Worm (Caenorhabditis elegans) whole organism, L4 larva: ENCODE measurements around the gene T14B1.1.

Experiments
- D1046.2 ChIP-seq: fragments of 200-800 bp; sonication (Bioruptor generic); IDR thresholded peaks from 2 replicates; pipeline ENCODE4 v1.3.6; 2022; ENCODE audit warnings: missing genetic modification characterization, missing compliant biosample characterization
- F10B5.3 ChIP-seq: sonication (generic microtip); optimal IDR thresholded peaks from 2 replicates; lab custom pipeline; 2016; ENCODE audit warnings: mild to moderate bottlenecking, missing genetic modification characterization, missing compliant biosample characterization
- F26F4.8 ChIP-seq: fragments of 200-800 bp; sonication (Bioruptor generic); conservative IDR thresholded peaks from 2 replicates; pipeline ENCODE4 v1.3.6; 2022; ENCODE audit warnings: missing genetic modification characterization, missing compliant biosample characterization
- F37D6.2 ChIP-seq: sonication (generic microtip); optimal IDR thresholded peaks from 2 replicates; lab custom pipeline; 2016; ENCODE audit warnings: mild to moderate bottlenecking, missing genetic modification characterization, missing compliant biosample characterization
- F49E8.2 ChIP-seq: sonication (generic microtip); optimal IDR thresholded peaks from 2 replicates; lab custom pipeline; 2016; ENCODE audit warnings: missing compliant biosample characterization, mild to moderate bottlenecking, missing genetic modification characterization, borderline replicate concordance
- T20F7.1 ChIP-seq: fragments of 200-800 bp; sonication (Bioruptor generic); optimal IDR thresholded peaks from 2 replicates; lab custom pipeline; 2018; ENCODE audit warnings: mild to moderate bottlenecking, missing genetic modification characterization, missing compliant biosample characterization
- T26A8.4 ChIP-seq: fragments of 200-800 bp; sonication (Bioruptor generic); IDR thresholded peaks from 2 replicates; pipeline ENCODE4 v1.3.6; 2022; ENCODE audit warnings: missing genetic modification characterization, missing compliant biosample characterization
- Y105C5A.15 ChIP-seq: fragments of 200-800 bp; sonication (Bioruptor generic); IDR thresholded peaks from 2 replicates; pipeline ENCODE4 v1.3.6; 2022; ENCODE audit warnings: missing genetic modification characterization, missing compliant biosample characterization
- Y48G9A.11 ChIP-seq: fragments of 200-800 bp; sonication (Bioruptor generic); IDR thresholded peaks from 2 replicates; pipeline ENCODE4 v1.3.6; 2022; ENCODE audit warnings: missing genetic modification reagents, missing genetic modification characterization, missing compliant biosample characterization
- ZK337.2 ChIP-seq: fragments of 200-800 bp; sonication (Bioruptor generic); IDR thresholded peaks from 2 replicates; pipeline ENCODE4 v1.3.6; 2022; ENCODE audit warnings: missing genetic modification reagents, missing genetic modification characterization, missing compliant biosample characterization
- ZK546.5 ChIP-seq, 2 experiments: sonication (generic microtip); optimal IDR thresholded peaks; 2 replicates each; lab custom pipeline; 2017; ENCODE audit warnings: missing biosample characterization in 2 of 2, missing genetic modification characterization in 2 of 2
- ceh-20 ChIP-seq: fragments of 200-800 bp; sonication (Bioruptor generic); IDR thresholded peaks from 2 replicates; pipeline ENCODE4 v1.3.6; 2022; ENCODE audit warnings: missing genetic modification reagents, missing genetic modification characterization, missing compliant biosample characterization
- ceh-28 ChIP-seq: fragments of 150-350 bp; optimal IDR thresholded peaks from 2 replicates; lab custom pipeline; 2014; ENCODE audit warnings: missing biosample characterization, missing genetic modification reagents, missing genetic modification characterization
- ceh-82 ChIP-seq: sonication (generic microtip); optimal IDR thresholded peaks from 2 replicates; lab custom pipeline; 2017; ENCODE audit warnings: missing biosample characterization, missing genetic modification characterization
- cey-2 ChIP-seq: sonication (generic microtip); optimal IDR thresholded peaks from 3 replicates; lab custom pipeline; 2017; ENCODE audit warnings: missing genetic modification characterization, mild to moderate bottlenecking, missing compliant biosample characterization, antibody characterized with exemption, borderline replicate concordance; ENCODE audit not compliant: insufficient read depth
- ctbp-1 ChIP-seq: fragments of 200-800 bp; sonication (Bioruptor generic); IDR thresholded peaks from 2 replicates; pipeline ENCODE4 v1.3.6; 2022; ENCODE audit warnings: missing genetic modification reagents, missing genetic modification characterization, missing compliant biosample characterization
- daf-16 ChIP-seq, 3 experiments: sonication (generic microtip); optimal IDR thresholded peaks; 2 replicates each; lab custom pipeline; 2016 to 2017; ENCODE audit warnings: missing genetic modification characterization in 3 of 3, missing genetic modification reagents in 3 of 3, mild to moderate bottlenecking in 2 of 3, missing compliant biosample characterization in 2 of 3, missing biosample characterization in 1 of 3, moderate library complexity in 1 of 3
- daf-8 ChIP-seq: fragments of 200-800 bp; sonication (Bioruptor generic); IDR thresholded peaks from 2 replicates; pipeline ENCODE4 v1.3.6; 2022; ENCODE audit warnings: missing genetic modification characterization, missing compliant biosample characterization
- dmd-6 ChIP-seq: fragments of 200-800 bp; sonication (Bioruptor generic); IDR thresholded peaks from 2 replicates; pipeline ENCODE4 v1.3.6; 2022; ENCODE audit warnings: missing genetic modification reagents, missing genetic modification characterization, missing compliant biosample characterization
- dmd-9 ChIP-seq: fragments of 200-800 bp; sonication (Bioruptor generic); IDR thresholded peaks from 2 replicates; pipeline ENCODE4 v1.3.6; 2022; ENCODE audit warnings: missing genetic modification reagents, missing genetic modification characterization, missing compliant biosample characterization
- duxl-1 ChIP-seq: sonication (generic microtip); optimal IDR thresholded peaks from 2 replicates; lab custom pipeline; 2016; ENCODE audit warnings: mild to moderate bottlenecking, missing genetic modification characterization, moderate library complexity, missing compliant biosample characterization; ENCODE audit not compliant: poor library complexity
- dve-1 ChIP-seq: sonication (generic microtip); optimal IDR thresholded peaks from 2 replicates; lab custom pipeline; 2017; ENCODE audit warnings: antibody characterized with exemption, mild to moderate bottlenecking, missing genetic modification characterization, missing compliant biosample characterization; ENCODE audit not compliant: insufficient read depth
- egl-27 ChIP-seq: sonication (generic microtip); optimal IDR thresholded peaks from 3 replicates; lab custom pipeline; 2017; ENCODE audit warnings: missing biosample characterization, missing genetic modification reagents, missing genetic modification characterization
- fkh-10 ChIP-seq: fragments of 150-350 bp; optimal IDR thresholded peaks from 2 replicates; lab custom pipeline; 2014; ENCODE audit warnings: missing biosample characterization, missing genetic modification reagents, missing genetic modification characterization
- gei-8 ChIP-seq: fragments of 200-800 bp; sonication (Bioruptor generic); optimal IDR thresholded peaks from 2 replicates; lab custom pipeline; 2018; ENCODE audit warnings: mild to moderate bottlenecking, missing genetic modification characterization, missing compliant biosample characterization
- hif-1 ChIP-seq, 2 experiments: sonication (generic microtip); optimal IDR thresholded peaks; 2 replicates each; lab custom pipeline; 2016 to 2017; ENCODE audit warnings: missing compliant biosample characterization in 2 of 2, missing genetic modification characterization in 2 of 2, missing genetic modification reagents in 2 of 2, missing genotype in 2 of 2, mild to moderate bottlenecking in 1 of 2
- hlh-11 ChIP-seq: fragments of 200-800 bp; sonication (Bioruptor generic); optimal IDR thresholded peaks from 2 replicates; lab custom pipeline; 2018; ENCODE audit warnings: mild to moderate bottlenecking, missing genetic modification characterization, missing compliant biosample characterization
- jun-1 ChIP-seq: fragments of 150-350 bp; optimal IDR thresholded peaks from 2 replicates; lab custom pipeline; 2014; ENCODE audit warnings: missing biosample characterization, missing genetic modification reagents, missing genetic modification characterization
- lin-1 ChIP-seq: fragments of 200-800 bp; sonication (Bioruptor generic); IDR thresholded peaks from 2 replicates; pipeline ENCODE4 v1.3.6; 2022; ENCODE audit warnings: missing genetic modification reagents, missing genetic modification characterization, missing compliant biosample characterization
- lin-29 ChIP-seq: fragments of 200-800 bp; sonication (Bioruptor generic); IDR thresholded peaks from 2 replicates; pipeline ENCODE4 v1.3.6; 2022; ENCODE audit warnings: missing genetic modification reagents, missing genetic modification characterization, missing compliant biosample characterization
- madf-9 ChIP-seq: fragments of 200-800 bp; sonication (Bioruptor generic); conservative IDR thresholded peaks from 2 replicates; pipeline ENCODE4 v1.3.6; 2022; ENCODE audit warnings: missing genetic modification reagents, missing genetic modification characterization, missing compliant biosample characterization
- mdt-29 ChIP-seq: fragments of 200-800 bp; sonication (Bioruptor generic); IDR thresholded peaks from 2 replicates; pipeline ENCODE4 v1.3.6; 2022; ENCODE audit warnings: missing genetic modification reagents, missing genetic modification characterization, missing compliant biosample characterization
- mep-1 ChIP-seq: fragments of 150-350 bp; sonication (generic microtip); optimal IDR thresholded peaks from 3 replicates; lab custom pipeline; 2014; ENCODE audit warnings: missing biosample characterization, missing genetic modification characterization
- nhr-102 ChIP-seq: sonication (generic microtip); optimal IDR thresholded peaks from 2 replicates; lab custom pipeline; 2016; ENCODE audit warnings: mild to moderate bottlenecking, missing genetic modification characterization, moderate library complexity, missing compliant biosample characterization
- nhr-11 ChIP-seq: fragments of 150-350 bp; optimal IDR thresholded peaks from 2 replicates; lab custom pipeline; 2014; ENCODE audit warnings: missing biosample characterization, missing genetic modification characterization
- nhr-28 ChIP-seq: fragments of 150-350 bp; optimal IDR thresholded peaks from 2 replicates; lab custom pipeline; 2014; ENCODE audit warnings: missing biosample characterization, missing genetic modification characterization
- nhr-6 ChIP-seq: fragments of 150-350 bp; optimal IDR thresholded peaks from 2 replicates; lab custom pipeline; 2014; ENCODE audit warnings: missing biosample characterization, missing genetic modification characterization
- php-3 ChIP-seq: fragments of 200-800 bp; sonication (Bioruptor generic); IDR thresholded peaks from 2 replicates; pipeline ENCODE4 v1.3.6; 2022; ENCODE audit warnings: missing genetic modification reagents, missing genetic modification characterization, missing compliant biosample characterization
- saeg-2 ChIP-seq: fragments of 200-800 bp; sonication (Bioruptor generic); IDR thresholded peaks from 2 replicates; pipeline ENCODE4 v1.3.6; 2022; ENCODE audit warnings: missing genetic modification reagents, missing genetic modification characterization, missing compliant biosample characterization
- tra-1 ChIP-seq: fragments of 200-800 bp; sonication (Bioruptor generic); IDR thresholded peaks from 2 replicates; pipeline ENCODE4 v1.3.6; 2022; ENCODE audit warnings: missing genetic modification reagents, missing genetic modification characterization, missing compliant biosample characterization
- unc-130 ChIP-seq: sonication (generic microtip); optimal IDR thresholded peaks from 2 replicates; lab custom pipeline; 2016; ENCODE audit warnings: missing genetic modification reagents, missing genetic modification characterization, missing compliant biosample characterization
- zfp-3 ChIP-seq: fragments of 200-800 bp; sonication (Bioruptor generic); conservative IDR thresholded peaks from 2 replicates; pipeline ENCODE4 v1.3.6; 2022; ENCODE audit warnings: missing genetic modification reagents, missing genetic modification characterization, missing compliant biosample characterization
- ztf-11 ChIP-seq: fragments of 150-350 bp; optimal IDR thresholded peaks from 2 replicates; lab custom pipeline; 2014; ENCODE audit warnings: missing biosample characterization, missing genetic modification characterization
- ztf-7 ChIP-seq: fragments of 150-350 bp; optimal IDR thresholded peaks from 2 replicates; lab custom pipeline; 2014; ENCODE audit warnings: missing biosample characterization, missing genetic modification characterization

Gene T14B1.1

ce11 chrX:9676788-9677454 is 8.4 kb upstream of the T14B1.1 start (continued):
- TF ChIP-seq ztf-7 (tag; lab: Kevin White, UChicago) (no peak), mdt-29 (GFP tag; lab: Robert Waterston, UW) (no peak), F26F4.8 (GFP tag; lab: Robert Waterston, UW) (no peak), T20F7.1 (GFP tag; lab: Kevin White, UChicago) (no peak), ceh-82 (tag; lab: Kevin White, UChicago) (no peak), duxl-1 (no peak), madf-9 (GFP tag; lab: Robert Waterston, UW) (no peak), nhr-102 (tag; lab: Kevin White, UChicago) (no peak), F37D6.2 (tag; lab: Kevin White, UChicago) (no peak), gei-8 (no peak), fkh-10 (GFP tag; lab: Kevin White, UChicago) (no peak), ceh-20 (GFP tag; lab: Robert Waterston, UW) (no peak), nhr-6 (tag; lab: Kevin White, UChicago) (no peak), nhr-11 (tag; lab: Kevin White, UChicago) (no peak), Y48G9A.11 (no peak), ZK337.2 (GFP tag; lab: Robert Waterston, UW) (no peak), egl-27 (tag; lab: Kevin White, UChicago) (no peak), T26A8.4 (GFP tag; lab: Robert Waterston, UW) (peak; percentile 28; the same call in 1 of the 2 replicates), jun-1 (tag; lab: Kevin White, UChicago) (no peak), ceh-28 (no peak), D1046.2 (GFP tag; lab: Robert Waterston, UW) (no peak), ztf-11 (no peak), lin-1 (GFP tag; lab: Robert Waterston, UW) (no peak), ZK546.5 (tag; optimal IDR thresholded peaks at IDR 0.05; lab: Kevin White, UChicago) (no peak), saeg-2 (GFP tag; lab: Robert Waterston, UW) (no peak), cey-2 (tag; lab: Kevin White, UChicago) (no peak), dmd-9 (GFP tag; lab: Robert Waterston, UW) (no peak), hlh-11 (tag; lab: Kevin White, UChicago) (peak; percentile 22), daf-8 (no peak), mep-1 (tag; lab: Kevin White, UChicago) (no peak), ctbp-1 (no peak), php-3 (GFP tag; lab: Robert Waterston, UW) (peak; percentile 50; the same call in 1 of the 2 replicates), Y105C5A.15 (GFP tag; lab: Robert Waterston, UW) (no peak), dve-1 (tag; lab: Kevin White, UChicago) (peak; percentile 59), unc-130 (GFP tag; lab: Kevin White, UChicago) (no peak), hif-1 (tag; optimal IDR thresholded peaks at IDR 0.05; lab: Kevin White, UChicago) (no peak), F49E8.2 (no peak), nhr-28 (peak; percentile 42), dmd-6 (peak; percentile 29; the same call in 1 of the 2 replicates)

DNA sequence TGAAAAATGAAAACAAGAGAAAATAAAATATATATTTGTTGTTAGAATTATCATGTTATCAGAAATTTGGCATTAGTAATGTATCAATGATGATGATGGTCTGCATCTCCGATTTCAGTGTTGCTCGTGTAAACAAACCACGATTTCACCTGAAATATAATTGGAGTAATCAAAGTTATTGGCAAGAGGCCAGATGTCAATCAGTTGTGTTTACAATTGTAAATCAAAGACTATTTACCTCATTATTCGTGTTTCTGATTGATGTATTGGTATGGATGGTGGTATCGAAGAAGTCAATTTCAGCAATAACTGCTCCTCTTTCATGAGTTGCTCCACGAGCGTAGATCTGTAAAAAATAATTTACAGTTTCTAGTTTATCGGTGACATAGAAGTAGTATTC is 7.5 kb upstream of the T14B1.1 start:
- TF ChIP-seq F10B5.3 (tag; lab: Kevin White, UChicago) (no peak), daf-16 (GFP tag; optimal IDR thresholded peaks at IDR 0.05; lab: Kevin White, UChicago) (no peak), daf-16 (tag; optimal IDR thresholded peaks at IDR 0.05; lab: Kevin White, UChicago) (peak; percentile 97), dve-1 (tag; lab: Kevin White, UChicago) (peak; percentile 63), ceh-20 (GFP tag; lab: Robert Waterston, UW) (0 out of 2 replicates have a peak, but pooled peaks have one; percentile 25), tra-1 (GFP tag; lab: Robert Waterston, UW) (peak; percentile 60; the same call in 1 of the 2 replicates), lin-29 (GFP tag; lab: Robert Waterston, UW) (no peak), zfp-3 (GFP tag; lab: Robert Waterston, UW) (no peak), hlh-11 (tag; lab: Kevin White, UChicago) (peak; percentile 12), dmd-6 (peak; percentile 76), T26A8.4 (GFP tag; lab: Robert Waterston, UW) (no peak), php-3 (GFP tag; lab: Robert Waterston, UW) (0 out of 2 replicates have a peak, but pooled peaks have one; percentile 16)
